Fruit fly (Drosophila melanogaster): ENCODE measurements around the gene CG33767.

- no peak for TF ChIP-seq Snoo (tag; optimal IDR thresholded peaks at IDR 0.05)
- no peak for TF ChIP-seq CG34367 (tag; optimal IDR thresholded peaks at IDR 0.05)
- TF ChIP-seq Ets98B (GFP tag; IDR thresholded peaks at IDR 0.05), result no peak
- no peak for TF ChIP-seq CG17806 (tag; optimal IDR thresholded peaks at IDR 0.05)
- no peak for TF ChIP-seq CG10348 (GFP tag; IDR thresholded peaks at IDR 0.05)
- no peak for TF ChIP-seq CG9948 (tag; optimal IDR thresholded peaks at IDR 0.05)
- TF ChIP-seq CG13204 (GFP tag; optimal IDR thresholded peaks at IDR 0.05), result no peak
- no peak for TF ChIP-seq CG8301 (tag; optimal IDR thresholded peaks at IDR 0.05)
Measured at dm6 chr3L:22693712-22694111, 47.6 kb downstream of the CG33767 start, which contains the start of the genes CG12546 and CG14453.

Measured in whole organism, pupa.